Fruit fly (Drosophila melanogaster) whole organism, pupa: ENCODE data around the gene cno.
A peak's percentile ranks its signal among the peaks of the same experiment; 100 is the strongest.

Experiments used
- CG10348 ChIP-seq: fragments of 200-800 bp; sonication (Bioruptor generic); IDR thresholded peaks from 2 replicates; pipeline ENCODE4 v1.3.6; 2022; ENCODE audit warnings: missing biosample characterization, missing genetic modification characterization
- CG12605 ChIP-seq: fragments of 200-800 bp; sonication (Bioruptor generic); IDR thresholded peaks from 2 replicates; pipeline ENCODE4 v1.3.6; 2022; ENCODE audit warnings: missing biosample characterization, missing genetic modification characterization
- CG13204 ChIP-seq: fragments of 200-800 bp; sonication (Bioruptor generic); optimal IDR thresholded peaks from 2 replicates; lab custom pipeline; 2018; ENCODE audit warnings: missing biosample characterization, mild to moderate bottlenecking, missing genetic modification characterization, moderate library complexity
- CG14655 ChIP-seq: fragments of 200-800 bp; sonication (Bioruptor generic); optimal IDR thresholded peaks from 3 replicates; lab custom pipeline; 2017; ENCODE audit warnings: mild to moderate bottlenecking, missing biosample characterization, missing genetic modification reagents, missing genetic modification characterization
- CG15710 ChIP-seq: fragments of 200-800 bp; sonication (Bioruptor generic); optimal IDR thresholded peaks from 2 replicates; lab custom pipeline; 2018; ENCODE audit warnings: missing biosample characterization, mild to moderate bottlenecking, missing genetic modification characterization, moderate library complexity
- CG17806 ChIP-seq: fragments of 200-800 bp; sonication (Bioruptor generic); optimal IDR thresholded peaks from 2 replicates; lab custom pipeline; 2018; ENCODE audit warnings: missing biosample characterization, mild to moderate bottlenecking, missing genetic modification characterization, moderate library complexity
- CG32121 ChIP-seq: fragments of 200-800 bp; sonication (Bioruptor generic); IDR thresholded peaks from 2 replicates; pipeline ENCODE4 v1.3.6; 2022; ENCODE audit warnings: missing biosample characterization, missing genetic modification characterization
- CG34367 ChIP-seq: fragments of 200-800 bp; sonication (Bioruptor generic); optimal IDR thresholded peaks from 2 replicates; lab custom pipeline; 2018; ENCODE audit warnings: missing biosample characterization, mild to moderate bottlenecking, missing genetic modification characterization
- CG4496 ChIP-seq: fragments of 200-800 bp; sonication (Bioruptor generic); IDR thresholded peaks from 3 replicates; pipeline ENCODE4 v1.3.6; 2022; ENCODE audit warnings: missing biosample characterization, missing genetic modification characterization
- CG8159 ChIP-seq: fragments of 200-800 bp; sonication (Bioruptor generic); optimal IDR thresholded peaks from 3 replicates; lab custom pipeline; 2018; ENCODE audit warnings: missing biosample characterization, mild to moderate bottlenecking, missing genetic modification characterization, moderate library complexity
- CG8301 ChIP-seq: fragments of 200-800 bp; sonication (Bioruptor generic); optimal IDR thresholded peaks from 2 replicates; lab custom pipeline; 2018; ENCODE audit warnings: missing biosample characterization, mild to moderate bottlenecking, missing genetic modification characterization
- CG9948 ChIP-seq: fragments of 200-800 bp; sonication (Bioruptor generic); optimal IDR thresholded peaks from 2 replicates; lab custom pipeline; 2018; ENCODE audit warnings: missing biosample characterization, mild to moderate bottlenecking, missing genetic modification characterization, moderate library complexity
- D1 ChIP-seq: fragments of 200-800 bp; sonication (Bioruptor generic); optimal IDR thresholded peaks from 2 replicates; lab custom pipeline; 2018; ENCODE audit warnings: missing biosample characterization, mild to moderate bottlenecking, missing genetic modification characterization, moderate library complexity
- EcR ChIP-seq: fragments of 200-800 bp; sonication (Bioruptor generic); optimal IDR thresholded peaks from 3 replicates; lab custom pipeline; 2019; ENCODE audit warnings: missing biosample characterization, missing genetic modification characterization, mild to moderate bottlenecking, moderate library complexity, missing genetic modification reagents
- Ets98B ChIP-seq: fragments of 200-800 bp; sonication (Bioruptor generic); IDR thresholded peaks from 2 replicates; pipeline ENCODE4 v1.3.6; 2022; ENCODE audit warnings: missing biosample characterization, missing genetic modification characterization
- Pif1A ChIP-seq: fragments of 200-800 bp; sonication (Bioruptor generic); optimal IDR thresholded peaks from 3 replicates; lab custom pipeline; 2016; ENCODE audit warnings: missing biosample characterization, missing genetic modification characterization
- Pif1B ChIP-seq: fragments of 200-800 bp; sonication (Bioruptor generic); optimal IDR thresholded peaks from 3 replicates; lab custom pipeline; 2016; ENCODE audit warnings: missing biosample characterization, missing genetic modification characterization
- Snoo ChIP-seq: fragments of 200-800 bp; sonication (Bioruptor generic); optimal IDR thresholded peaks from 3 replicates; lab custom pipeline; 2017; ENCODE audit warnings: missing biosample characterization, mild to moderate bottlenecking, missing genetic modification characterization, inconsistent platforms
- fd96Ca ChIP-seq: fragments of 200-800 bp; sonication (Bioruptor generic); IDR thresholded peaks from 3 replicates; pipeline ENCODE4 v1.3.6; 2022; ENCODE audit warnings: missing biosample characterization, missing genetic modification characterization
- gl ChIP-seq: fragments of 200-800 bp; sonication (Bioruptor generic); optimal IDR thresholded peaks from 2 replicates; lab custom pipeline; 2018; ENCODE audit warnings: missing biosample characterization, mild to moderate bottlenecking, missing genetic modification characterization
- rn ChIP-seq: fragments of 200-800 bp; sonication (Bioruptor generic); IDR thresholded peaks from 2 replicates; pipeline ENCODE4 v1.3.6; 2022; ENCODE audit warnings: missing biosample characterization, missing genetic modification characterization

The cno gene

dm6 chr3R:5212759-5213053 is 4.5 kb downstream of the cno start:
- TF ChIP-seq Snoo (tag; lab: Kevin White, UChicago), result no peak
- TF ChIP-seq Pif1A (GFP tag; lab: Kevin White, UChicago), result no peak
- no peak for TF ChIP-seq EcR (GFP tag; lab: Kevin White, UChicago)
- TF ChIP-seq CG9948, result no peak
- TF ChIP-seq CG8159 (tag; lab: Kevin White, UChicago), result no peak
- TF ChIP-seq D1 (tag; lab: Kevin White, UChicago), result no peak
- no peak for TF ChIP-seq CG8301 (tag; lab: Kevin White, UChicago)
- TF ChIP-seq CG4496 (GFP tag; lab: Robert Waterston, UW), result no peak
- TF ChIP-seq rn, result no peak
- no peak for TF ChIP-seq Ets98B (GFP tag; lab: Robert Waterston, UW)
- TF ChIP-seq CG15710, result no peak
- TF ChIP-seq CG12605 (GFP tag; lab: Robert Waterston, UW), result no peak
- TF ChIP-seq Pif1B (GFP tag; lab: Kevin White, UChicago), result no peak
- TF ChIP-seq gl, result no peak
- TF ChIP-seq CG13204 (GFP tag; lab: Kevin White, UChicago), result no peak
- TF ChIP-seq CG17806, result no peak
- no peak for TF ChIP-seq CG14655 (GFP tag; lab: Kevin White, UChicago)

- TF ChIP-seq CG14655 (GFP tag; lab: Kevin White, UChicago) (peak; percentile 63), CG12605 (GFP tag; lab: Robert Waterston, UW) (no peak), CG17806 (peak; percentile 72), CG15710 (peak; percentile 52), CG13204 (GFP tag; lab: Kevin White, UChicago) (peak; percentile 19), Pif1B (GFP tag; lab: Kevin White, UChicago) (peak; percentile 21), Pif1A (GFP tag; lab: Kevin White, UChicago) (peak; percentile 65), Ets98B (GFP tag; lab: Robert Waterston, UW) (no peak), CG32121 (no peak), CG10348 (GFP tag; lab: Robert Waterston, UW) (no peak), CG8159 (tag; lab: Kevin White, UChicago) (peak; percentile 70), gl (peak; percentile 45), rn (no peak), CG34367 (tag; lab: Kevin White, UChicago) (peak; percentile 46), D1 (tag; lab: Kevin White, UChicago) (no peak), EcR (GFP tag; lab: Kevin White, UChicago) (no peak), CG4496 (GFP tag; lab: Robert Waterston, UW) (peak; percentile 48; the same call in 1 of the 3 replicates), CG9948 (peak; percentile 73), fd96Ca (peak; percentile 55; the same call in 2 of the 3 replicates), CG8301 (tag; lab: Kevin White, UChicago) (peak; percentile 53)
These were observed 5.1 kb downstream of the cno start for dm6 chr3R:5211901-5212758.

- TF ChIP-seq gl (no peak), CG12605 (GFP tag; lab: Robert Waterston, UW) (no peak), Snoo (tag; lab: Kevin White, UChicago) (no peak)
These were observed 5.9 kb downstream of the cno start for dm6 chr3R:5211401-5211800.

dm6 chr3R:5209481-5209880 is 7.8 kb downstream of the cno start:
- TF ChIP-seq CG32121 (peak; percentile 93), Ets98B (GFP tag; lab: Robert Waterston, UW) (peak; percentile 95), Pif1B (GFP tag; lab: Kevin White, UChicago) (peak; percentile 87), CG10348 (GFP tag; lab: Robert Waterston, UW) (peak; percentile 77), CG9948 (peak; percentile 79), fd96Ca (peak; percentile 94), Snoo (tag; lab: Kevin White, UChicago) (peak; percentile 76), CG34367 (tag; lab: Kevin White, UChicago) (peak; percentile 86), CG8301 (tag; lab: Kevin White, UChicago) (peak; percentile 92), CG17806 (peak; percentile 87), CG4496 (GFP tag; lab: Robert Waterston, UW) (peak; percentile 96), rn (peak; percentile 80; the same call in 1 of the 2 replicates), EcR (GFP tag; lab: Kevin White, UChicago) (peak; percentile 43), CG13204 (GFP tag; lab: Kevin White, UChicago) (peak; percentile 74), CG12605 (GFP tag; lab: Robert Waterston, UW) (peak; percentile 91), CG14655 (GFP tag; lab: Kevin White, UChicago) (peak; percentile 89), CG15710 (peak; percentile 90), CG8159 (tag; lab: Kevin White, UChicago) (peak; percentile 87), Pif1A (GFP tag; lab: Kevin White, UChicago) (peak; percentile 93), D1 (tag; lab: Kevin White, UChicago) (peak; percentile 29), gl (peak; percentile 81)

dm6 chr3R:5208115-5208365 is 9.2 kb downstream of the cno start:
- no peak for TF ChIP-seq CG4496 (GFP tag; lab: Robert Waterston, UW)
- TF ChIP-seq CG32121, result no peak
- no peak for TF ChIP-seq Snoo (tag; lab: Kevin White, UChicago)
- no peak for TF ChIP-seq CG8301 (tag; lab: Kevin White, UChicago)
- TF ChIP-seq Pif1B (GFP tag; lab: Kevin White, UChicago), result no peak
- no peak for TF ChIP-seq fd96Ca
